Worm (Caenorhabditis elegans) whole organism, L4 larva: Measurements from ENCODE around the gene idh-1.

Experiments
- ama-1 ChIP-seq: fragments of 150-350 bp; optimal IDR thresholded peaks from 2 replicates; lab custom pipeline; 2014; ENCODE audit warnings: inconsistent platforms, mixed read lengths
- ceh-32 ChIP-seq: sonication (generic microtip); optimal IDR thresholded peaks from 2 replicates; lab custom pipeline; 2016; ENCODE audit warnings: mild to moderate bottlenecking, missing genetic modification characterization, missing compliant biosample characterization; ENCODE audit not compliant: poor library complexity
- ceh-44 ChIP-seq: fragments of 200-800 bp; sonication (Bioruptor generic); IDR thresholded peaks from 2 replicates; pipeline ENCODE4 v1.3.6; 2022; ENCODE audit warnings: missing genetic modification reagents, missing genetic modification characterization, missing compliant biosample characterization
- dmd-8 ChIP-seq: fragments of 200-800 bp; sonication (Bioruptor generic); IDR thresholded peaks from 2 replicates; pipeline ENCODE4 v1.3.6; 2022; ENCODE audit warnings: missing genetic modification characterization, missing compliant biosample characterization
- dve-1 ChIP-seq: sonication (generic microtip); optimal IDR thresholded peaks from 2 replicates; lab custom pipeline; 2017; ENCODE audit warnings: antibody characterized with exemption, mild to moderate bottlenecking, missing genetic modification characterization, missing compliant biosample characterization; ENCODE audit not compliant: insufficient read depth
- fkh-10 ChIP-seq: fragments of 150-350 bp; optimal IDR thresholded peaks from 2 replicates; lab custom pipeline; 2014; ENCODE audit warnings: missing biosample characterization, missing genetic modification reagents, missing genetic modification characterization
- mdl-1 ChIP-seq, 2 experiments: fragments of 150-350 bp in 1 of 2; sonication (generic microtip) in 1 of 2; optimal IDR thresholded peaks; 2 replicates each; lab custom pipeline; 2014 to 2017; ENCODE audit warnings: missing biosample characterization in 2 of 2, missing genetic modification characterization in 2 of 2
- nhr-28 ChIP-seq: fragments of 150-350 bp; optimal IDR thresholded peaks from 2 replicates; lab custom pipeline; 2014; ENCODE audit warnings: missing biosample characterization, missing genetic modification characterization
- php-3 ChIP-seq: fragments of 200-800 bp; sonication (Bioruptor generic); IDR thresholded peaks from 2 replicates; pipeline ENCODE4 v1.3.6; 2022; ENCODE audit warnings: missing genetic modification reagents, missing genetic modification characterization, missing compliant biosample characterization
- pqm-1 ChIP-seq: sonication (generic microtip); optimal IDR thresholded peaks from 2 replicates; lab custom pipeline; 2017; ENCODE audit warnings: missing biosample characterization, missing genetic modification characterization
- skn-1 ChIP-seq: fragments of 150-350 bp; optimal IDR thresholded peaks from 2 replicates; lab custom pipeline; 2014; ENCODE audit warnings: missing biosample characterization, missing genetic modification characterization
- unc-62 ChIP-seq, 3 experiments: fragments of 150-350 bp in 1 of 3; sonication (generic microtip); optimal IDR thresholded peaks in 2 of 3; peaks in 1 of 3; 1 replicate in 1 of 3; 2 replicates in 2 of 3; lab custom pipeline; 2014 to 2017; ENCODE audit warnings: missing biosample characterization in 3 of 3, missing genetic modification characterization in 3 of 3, missing genetic modification reagents in 3 of 3, missing genotype in 1 of 3
- zag-1 ChIP-seq: fragments of 150-350 bp; optimal IDR thresholded peaks from 2 replicates; lab custom pipeline; 2014; ENCODE audit warnings: missing biosample characterization, missing genetic modification characterization

DNA sequence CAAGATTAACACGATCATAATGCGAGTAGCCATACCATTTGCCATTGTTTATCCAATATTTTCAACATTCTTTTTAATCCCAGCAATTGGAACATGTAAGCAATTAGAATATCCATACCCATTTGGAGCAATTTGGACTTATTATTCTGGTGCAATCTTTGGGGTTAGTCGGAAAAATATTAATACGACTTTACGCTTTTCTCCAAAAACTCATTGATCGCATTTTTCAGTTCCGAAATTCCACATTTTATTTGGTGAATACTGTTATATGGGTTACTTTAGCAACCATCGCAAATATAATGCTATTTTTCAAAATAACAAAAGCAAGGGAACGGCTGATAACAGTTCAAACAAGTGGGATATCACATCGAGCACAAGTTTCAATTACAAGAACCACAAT, 45.9 kb upstream of the idh-1 start:
- no peak for TF ChIP-seq ama-1 (lab: Kevin White, UChicago)
- TF ChIP-seq unc-62 (GFP tag; optimal IDR thresholded peaks at IDR 0.05 in 1 of 2; lab: Kevin White, UChicago) = no peak
- no peak for TF ChIP-seq unc-62 (tag; optimal IDR thresholded peaks at IDR 0.05; lab: Kevin White, UChicago)
- no peak for TF ChIP-seq dve-1 (tag; lab: Kevin White, UChicago)
- TF ChIP-seq mdl-1 (tag; optimal IDR thresholded peaks at IDR 0.05; lab: Kevin White, UChicago) = no peak
- no peak for TF ChIP-seq zag-1 (tag; lab: Kevin White, UChicago)
- TF ChIP-seq skn-1 (tag; lab: Kevin White, UChicago) = no peak
- no peak for TF ChIP-seq nhr-28 (tag; lab: Kevin White, UChicago)
- no peak for TF ChIP-seq ceh-44 (GFP tag; lab: Robert Waterston, UW)
- no peak for TF ChIP-seq ceh-32 (tag; lab: Kevin White, UChicago)
- no peak for TF ChIP-seq fkh-10
- TF ChIP-seq pqm-1 = no peak
- TF ChIP-seq php-3 (GFP tag; lab: Robert Waterston, UW) = no peak
- TF ChIP-seq dmd-8 (GFP tag; lab: Robert Waterston, UW) = no peak
